Worm (Caenorhabditis elegans) whole organism, mixed stage, embryonic: Measurements from ENCODE around the gene srg-10.

Experiments used
- ceh-83 ChIP-seq: fragments of 200-800 bp; sonication (Bioruptor generic); optimal IDR thresholded peaks from 2 replicates; lab custom pipeline; 2018; ENCODE audit warnings: mild to moderate bottlenecking, missing genetic modification characterization, missing compliant biosample characterization
- ham-2 ChIP-seq: fragments of 200-800 bp; sonication (Bioruptor generic); optimal IDR thresholded peaks from 2 replicates; lab custom pipeline; 2018; ENCODE audit warnings: mild to moderate bottlenecking, missing genetic modification characterization, missing compliant biosample characterization
- mab-5 ChIP-seq: fragments of 150-350 bp; optimal IDR thresholded peaks from 2 replicates; lab custom pipeline; 2014; ENCODE audit warnings: missing biosample characterization, missing genetic modification characterization
- mep-1 ChIP-seq: fragments of 150-350 bp; optimal IDR thresholded peaks from 2 replicates; lab custom pipeline; 2017; ENCODE audit warnings: missing biosample characterization, missing genetic modification reagents, missing genetic modification characterization, inconsistent platforms
- nhr-12 ChIP-seq: fragments of 150-350 bp; optimal IDR thresholded peaks from 2 replicates; lab custom pipeline; 2014; ENCODE audit warnings: missing biosample characterization, missing genetic modification characterization
- nhr-237 ChIP-seq: fragments of 150-350 bp; optimal IDR thresholded peaks from 2 replicates; lab custom pipeline; 2014; ENCODE audit warnings: missing biosample characterization, missing genetic modification characterization
- snpc-4 ChIP-seq: fragments of 150-350 bp; optimal IDR thresholded peaks from 2 replicates; lab custom pipeline; 2014; ENCODE audit warnings: missing biosample characterization, missing genetic modification characterization

- TF ChIP-seq nhr-12 (tag; lab: Kevin White, UChicago) (no peak), snpc-4 (no peak), ham-2 (GFP tag; lab: Kevin White, UChicago) (no peak), nhr-237 (tag; lab: Kevin White, UChicago) (no peak), ceh-83 (no peak), mep-1 (no peak), mab-5 (tag; lab: Kevin White, UChicago) (no peak)
These were observed 12.3 kb upstream of the srg-10 start, which contains the start of gene T23F11.4 for ce11 chrIII:4665272-4665671.
